Fruit fly (Drosophila melanogaster): ENCODE measurements around the gene cyst.

dm6 chr2L:19530092-19530491 lies 21.5 kb upstream of the cyst start, which contains the start of gene CG10165:
- no peak for TF ChIP-seq CrebA (GFP tag; optimal IDR thresholded peaks at IDR 0.05; ENCODE audit: borderline replicate concordance)
- no peak for TF ChIP-seq Myc (optimal IDR thresholded peaks at IDR 0.05)
- no peak for TF ChIP-seq Hr78 (GFP tag; optimal IDR thresholded peaks at IDR 0.05)
- TF ChIP-seq Hr83 (GFP tag; optimal IDR thresholded peaks at IDR 0.05; ENCODE audit: poor library complexity, severe bottlenecking), result peak; percentile 26
- TF ChIP-seq Hnf4 (GFP tag; optimal IDR thresholded peaks at IDR 0.05), result no peak
- TF ChIP-seq Abd-B (GFP tag; optimal IDR thresholded peaks at IDR 0.05), result no peak
- no peak for TF ChIP-seq psq (GFP tag; optimal IDR thresholded peaks at IDR 0.05)
- peak; percentile 37 for TF ChIP-seq h (GFP tag; optimal IDR thresholded peaks at IDR 0.05)
- TF ChIP-seq usp (GFP tag; optimal IDR thresholded peaks at IDR 0.05), result no peak
- TF ChIP-seq Dif (GFP tag; optimal IDR thresholded peaks at IDR 0.05; ENCODE audit: partially characterized antibody), result no peak

Measured in whole organism, wandering third instar larva.